Worm (Caenorhabditis elegans): Measurements from ENCODE around the gene K11E4.1.

Gene K11E4.1

DNA sequence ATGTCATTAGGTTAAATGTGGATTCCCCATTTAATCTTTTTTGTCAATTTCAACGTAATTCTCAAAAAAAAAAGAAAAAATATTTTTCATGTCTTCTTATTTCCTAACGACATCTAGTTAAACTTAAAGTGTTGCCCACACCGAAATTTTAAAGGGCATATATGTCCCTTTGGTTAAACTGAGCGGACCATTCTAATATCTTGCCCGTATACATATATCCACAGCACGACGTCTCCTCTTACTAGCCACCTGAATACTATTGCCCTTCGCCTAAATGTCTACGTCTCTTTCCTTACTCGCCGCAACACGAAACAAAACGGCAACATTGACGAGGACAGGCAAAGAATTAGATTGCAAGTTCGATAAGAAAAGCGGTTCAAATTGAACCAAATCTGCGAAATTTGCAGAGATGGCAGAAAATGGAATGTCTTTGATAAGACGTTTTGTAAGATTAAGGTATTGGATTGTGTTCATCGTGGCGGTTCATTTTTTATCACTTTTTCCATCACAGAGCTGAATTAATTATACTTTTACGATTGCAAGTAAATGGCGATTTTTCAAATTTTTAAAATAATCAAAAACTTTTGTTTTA is 13.2 kb upstream of the K11E4.1 start (continued):
- TF ChIP-seq elt-3 (tag; optimal IDR thresholded peaks at IDR 0.05) = no peak
- TF ChIP-seq nhr-237 (tag; optimal IDR thresholded peaks at IDR 0.05) = peak; percentile 99
- peak; percentile 99 for TF ChIP-seq sma-3 (GFP tag; optimal IDR thresholded peaks at IDR 0.05)
- peak; percentile 99 for TF ChIP-seq lin-13 (GFP tag; optimal IDR thresholded peaks at IDR 0.05)
- TF ChIP-seq nhr-12 (tag; optimal IDR thresholded peaks at IDR 0.05) = peak; percentile 72
- peak; percentile 99 for TF ChIP-seq unc-39 (tag; optimal IDR thresholded peaks at IDR 0.05)
- TF ChIP-seq nhr-77 (tag; optimal IDR thresholded peaks at IDR 0.05) = peak; percentile 97
- TF ChIP-seq snpc-4 (tag; optimal IDR thresholded peaks at IDR 0.05) = peak; percentile 94
- TF ChIP-seq gmeb-1 (tag; optimal IDR thresholded peaks at IDR 0.05) = peak; percentile 95
- peak; percentile 100 for TF ChIP-seq unc-55 (GFP tag; optimal IDR thresholded peaks at IDR 0.05)
- peak; percentile 100 for TF ChIP-seq nhr-21 (tag; optimal IDR thresholded peaks at IDR 0.05)
- peak; percentile 80 for TF ChIP-seq elt-1 (tag; optimal IDR thresholded peaks at IDR 0.05)
- TF ChIP-seq ama-1 (optimal IDR thresholded peaks at IDR 0.05) = peak; percentile 47
- peak; percentile 91 for TF ChIP-seq Y55F3AM.14 (GFP tag; optimal IDR thresholded peaks at IDR 0.05)
- TF ChIP-seq nhr-10 (tag; optimal IDR thresholded peaks at IDR 0.05) = peak; percentile 97

DNA sequence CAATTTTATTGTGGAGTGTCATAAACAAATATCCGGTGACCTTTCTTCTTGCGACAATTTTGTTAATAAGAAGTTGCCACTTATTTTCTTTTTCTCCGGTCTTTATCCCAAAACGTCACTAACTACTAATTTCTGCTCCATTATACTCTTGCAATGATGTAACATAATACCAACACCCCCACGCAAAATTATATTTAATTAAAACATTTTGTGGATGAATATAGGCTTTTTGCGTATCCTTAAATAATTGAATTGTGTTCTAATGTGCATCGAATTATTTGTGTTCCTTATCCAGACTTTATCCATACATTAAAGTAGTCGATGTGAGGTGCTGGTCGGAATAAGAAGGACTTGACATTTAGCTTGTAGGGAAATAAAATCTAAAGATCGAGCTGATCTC is 11.0 kb upstream of the K11E4.1 start:
- TF ChIP-seq ztf-1 (GFP tag; conservative IDR thresholded peaks at IDR 0.05) (no peak), lin-11 (tag; optimal IDR thresholded peaks at IDR 0.05) (no peak), sma-9 (GFP tag; optimal IDR thresholded peaks at IDR 0.05) (no peak), sma-9 (tag; optimal IDR thresholded peaks at IDR 0.05) (no peak), alr-1 (tag; optimal IDR thresholded peaks at IDR 0.05) (no peak), elt-1 (tag; optimal IDR thresholded peaks at IDR 0.05) (no peak), nhr-10 (tag; optimal IDR thresholded peaks at IDR 0.05) (no peak)

DNA sequence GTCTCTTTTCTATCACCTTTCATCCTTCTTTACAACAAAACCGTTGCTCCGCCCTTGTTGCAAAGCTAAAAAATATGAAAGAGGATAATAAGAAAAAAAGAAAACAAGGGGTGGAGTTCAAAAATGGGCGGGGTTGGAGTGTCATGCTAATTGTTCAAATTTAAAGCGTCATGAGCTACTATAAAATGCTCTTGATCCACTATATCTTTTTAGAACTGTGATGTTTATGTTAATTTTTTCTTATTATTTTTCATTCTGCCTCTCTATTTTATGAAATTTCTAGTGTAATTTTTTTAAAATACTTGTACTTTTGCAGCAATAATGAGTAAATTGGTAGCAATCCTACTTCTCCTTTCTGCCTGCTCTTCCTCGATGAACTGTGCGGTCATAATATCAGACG is 7.3 kb upstream of the K11E4.1 start, which contains the start of gene K02D3.1:
K02D3.1 (plus strand) TSS at position 301 of the 400 bp plus-strand sequence.
- no peak for TF ChIP-seq mbf-1 (tag; optimal IDR thresholded peaks at IDR 0.05)
- no peak for TF ChIP-seq elt-1 (tag; optimal IDR thresholded peaks at IDR 0.05)
- TF ChIP-seq gmeb-1 (tag; optimal IDR thresholded peaks at IDR 0.05) = no peak

DNA sequence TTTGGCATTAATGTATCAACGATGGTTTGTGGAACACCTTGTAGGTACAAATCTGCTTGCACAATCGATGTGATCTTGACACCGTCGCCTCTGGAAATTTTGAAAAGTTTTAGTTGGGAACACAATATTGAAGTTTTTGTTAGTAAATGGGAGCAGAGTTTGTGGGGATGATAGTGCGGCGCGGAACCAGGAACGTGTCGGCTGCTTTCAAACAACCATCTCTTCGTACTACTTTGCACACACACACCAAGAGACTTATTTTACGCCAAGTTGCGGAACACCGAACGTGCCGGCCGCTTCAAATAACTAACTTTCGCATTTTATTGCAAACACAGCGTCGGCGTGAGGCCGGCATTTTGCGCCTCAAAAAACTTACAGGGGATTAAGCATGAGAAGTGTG is 4.9 kb upstream of the K11E4.1 start:
- peak; percentile 58 for TF ChIP-seq snpc-4 (tag; optimal IDR thresholded peaks at IDR 0.05)
- TF ChIP-seq C34F6.9 (tag; optimal IDR thresholded peaks at IDR 0.05) = no peak
- TF ChIP-seq lin-39 (tag; optimal IDR thresholded peaks at IDR 0.05) = no peak
- TF ChIP-seq egl-27 (tag; optimal IDR thresholded peaks at IDR 0.05) = no peak
- no peak for TF ChIP-seq nhr-12 (tag; optimal IDR thresholded peaks at IDR 0.05)

DNA sequence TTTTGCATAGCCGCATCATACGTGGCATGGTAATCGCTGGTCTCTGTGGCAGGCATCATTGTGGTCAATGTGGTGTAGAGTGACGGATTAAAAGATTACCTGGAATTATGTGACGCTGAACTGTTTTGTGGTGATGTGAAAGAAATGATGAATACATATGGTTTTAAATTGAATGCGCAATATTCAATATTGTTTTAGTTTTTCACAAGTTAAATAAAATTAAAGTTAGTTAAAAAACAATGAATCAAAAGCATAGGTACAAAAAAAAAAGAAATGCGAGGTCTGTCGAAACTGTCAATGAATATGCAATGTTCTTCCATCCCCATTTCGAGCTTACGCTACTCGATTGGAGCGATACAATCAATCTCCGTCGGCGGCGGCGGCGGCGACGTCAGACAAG is 2.0 kb upstream of the K11E4.1 start, which contains the start of gene K02D3.2:
K02D3.2 (minus strand) TSS at position 101 of the 400 bp plus-strand sequence.
- no peak for TF ChIP-seq mab-5 (tag; optimal IDR thresholded peaks at IDR 0.05)
- no peak for TF ChIP-seq skn-1 (tag; optimal IDR thresholded peaks at IDR 0.05)
- no peak for TF ChIP-seq gmeb-1 (tag; optimal IDR thresholded peaks at IDR 0.05)
- no peak for TF ChIP-seq sma-9 (GFP tag; optimal IDR thresholded peaks at IDR 0.05)
- no peak for TF ChIP-seq sma-9 (tag; optimal IDR thresholded peaks at IDR 0.05)
- no peak for TF ChIP-seq elt-3 (tag; optimal IDR thresholded peaks at IDR 0.05)
- TF ChIP-seq ztf-1 (GFP tag; conservative IDR thresholded peaks at IDR 0.05) = no peak
- no peak for TF ChIP-seq ceh-16 (tag; optimal IDR thresholded peaks at IDR 0.05)
- no peak for TF ChIP-seq elt-1 (tag; optimal IDR thresholded peaks at IDR 0.05)
- no peak for TF ChIP-seq ztf-11 (tag; optimal IDR thresholded peaks at IDR 0.05)
- TF ChIP-seq nhr-23 (tag; optimal IDR thresholded peaks at IDR 0.05) = no peak
- TF ChIP-seq fos-1 (tag; optimal IDR thresholded peaks at IDR 0.05) = no peak
- no peak for TF ChIP-seq blmp-1 (tag; optimal IDR thresholded peaks at IDR 0.05; ENCODE audit: insufficient read depth)
- TF ChIP-seq ceh-82 (tag; optimal IDR thresholded peaks at IDR 0.05) = no peak
- TF ChIP-seq nhr-129 (tag; optimal IDR thresholded peaks at IDR 0.05) = no peak
- no peak for TF ChIP-seq nhr-10 (tag; optimal IDR thresholded peaks at IDR 0.05)
- no peak for TF ChIP-seq R02D3.7 (tag; optimal IDR thresholded peaks at IDR 0.05)
- no peak for TF ChIP-seq mdl-1 (tag; optimal IDR thresholded peaks at IDR 0.05)

All from whole organism, L2 larva.